Worm (Caenorhabditis elegans) whole organism, L2 larva: Measurements from ENCODE around the gene wdfy-2.
A peak's percentile ranks its signal among the peaks of the same experiment; 100 is the strongest.

Source experiments
- ama-1 ChIP-seq: fragments of 150-350 bp; optimal IDR thresholded peaks from 2 replicates; lab custom pipeline; 2018; ENCODE audit warnings: inconsistent platforms
- egl-27 ChIP-seq: sonication (generic microtip); optimal IDR thresholded peaks from 3 replicates; lab custom pipeline; 2017; ENCODE audit warnings: missing biosample characterization, missing genetic modification reagents, missing genetic modification characterization
- lin-39 ChIP-seq: fragments of 150-350 bp; optimal IDR thresholded peaks from 2 replicates; lab custom pipeline; 2014; ENCODE audit warnings: missing biosample characterization, missing genetic modification reagents, missing genetic modification characterization
- mdl-1 ChIP-seq, 2 experiments: fragments of 150-350 bp in 1 of 2; sonication (generic microtip) in 1 of 2; optimal IDR thresholded peaks; 2 replicates each; lab custom pipeline; 2017; ENCODE audit warnings: missing biosample characterization in 2 of 2, missing genetic modification characterization in 2 of 2
- nhr-77 ChIP-seq: fragments of 150-350 bp; optimal IDR thresholded peaks from 2 replicates; lab custom pipeline; 2014; ENCODE audit warnings: missing biosample characterization, missing genetic modification characterization

ce11 chrII:9282787-9283186, 36.9 kb upstream of the wdfy-2 start:
- no peak for TF ChIP-seq lin-39
- peak; percentile 91 for TF ChIP-seq egl-27 (tag; lab: Kevin White, UChicago)
- TF ChIP-seq mdl-1 (tag; optimal IDR thresholded peaks at IDR 0.05; lab: Kevin White, UChicago) = peak; percentile 17 to 70
- TF ChIP-seq nhr-77 (tag; lab: Kevin White, UChicago) = peak; percentile 61
- peak; percentile 86 for TF ChIP-seq ama-1 (lab: Kevin White, UChicago)
